Fruit fly (Drosophila melanogaster) whole organism, pupa: ENCODE results near the gene CG3213.

Experiments used
- CG34367 ChIP-seq: fragments of 200-800 bp; sonication (Bioruptor generic); optimal IDR thresholded peaks from 2 replicates; lab custom pipeline; 2018; ENCODE audit warnings: missing biosample characterization, mild to moderate bottlenecking, missing genetic modification characterization
- CG8159 ChIP-seq: fragments of 200-800 bp; sonication (Bioruptor generic); optimal IDR thresholded peaks from 3 replicates; lab custom pipeline; 2018; ENCODE audit warnings: missing biosample characterization, mild to moderate bottlenecking, missing genetic modification characterization, moderate library complexity
- Ets98B ChIP-seq: fragments of 200-800 bp; sonication (Bioruptor generic); IDR thresholded peaks from 2 replicates; pipeline ENCODE4 v1.3.6; 2022; ENCODE audit warnings: missing biosample characterization, missing genetic modification characterization
- Snoo ChIP-seq: fragments of 200-800 bp; sonication (Bioruptor generic); optimal IDR thresholded peaks from 3 replicates; lab custom pipeline; 2017; ENCODE audit warnings: missing biosample characterization, mild to moderate bottlenecking, missing genetic modification characterization, inconsistent platforms
- gl ChIP-seq: fragments of 200-800 bp; sonication (Bioruptor generic); optimal IDR thresholded peaks from 2 replicates; lab custom pipeline; 2018; ENCODE audit warnings: missing biosample characterization, mild to moderate bottlenecking, missing genetic modification characterization

- TF ChIP-seq CG34367 (tag; lab: Kevin White, UChicago): no peak
- TF ChIP-seq CG8159: no peak
- TF ChIP-seq Snoo (tag; lab: Kevin White, UChicago): no peak
- no peak for TF ChIP-seq gl (tag; lab: Kevin White, UChicago)
- no peak for TF ChIP-seq Ets98B (GFP tag; lab: Robert Waterston, UW)
These were observed at the start of gene CG3213, which contains the start of gene CG8851 for dm6 chr2L:3519551-3519950.
